Worm (Caenorhabditis elegans) whole organism, early embryonic: Measurements from ENCODE around the gene elt-2.

Source experiments
- B0310.2 ChIP-seq: sonication (generic microtip); optimal IDR thresholded peaks from 2 replicates; lab custom pipeline; 2016; ENCODE audit warnings: mild to moderate bottlenecking, missing genetic modification characterization, missing compliant biosample characterization
- F13C5.2 ChIP-seq: sonication (generic microtip); optimal IDR thresholded peaks from 2 replicates; lab custom pipeline; 2017; ENCODE audit warnings: mild to moderate bottlenecking, missing genetic modification characterization, inconsistent platforms, missing compliant biosample characterization
- aly-1 ChIP-seq: sonication (generic microtip); optimal IDR thresholded peaks from 2 replicates; lab custom pipeline; 2016; ENCODE audit warnings: missing genetic modification characterization, missing compliant biosample characterization
- ama-1 ChIP-seq: fragments of 150-350 bp; optimal IDR thresholded peaks from 2 replicates; lab custom pipeline; 2014
- ceh-13 ChIP-seq: fragments of 200-800 bp; sonication (Bioruptor generic); optimal IDR thresholded peaks from 2 replicates; lab custom pipeline; 2018; ENCODE audit warnings: mild to moderate bottlenecking, missing genetic modification characterization, missing compliant biosample characterization
- ceh-36 ChIP-seq: sonication (generic microtip); optimal IDR thresholded peaks from 2 replicates; lab custom pipeline; 2016; ENCODE audit warnings: missing genetic modification characterization, inconsistent platforms, missing compliant biosample characterization
- ets-7 ChIP-seq: sonication (generic microtip); optimal IDR thresholded peaks from 2 replicates; lab custom pipeline; 2016; ENCODE audit warnings: missing genotype, missing genetic modification characterization, missing compliant biosample characterization
- flt-1 ChIP-seq: fragments of 200-800 bp; sonication (Bioruptor generic); IDR thresholded peaks from 2 replicates; pipeline ENCODE4 v1.3.6; 2022; ENCODE audit warnings: missing genetic modification characterization, missing compliant biosample characterization
- hmbx-1 ChIP-seq: sonication (generic microtip); optimal IDR thresholded peaks from 2 replicates; lab custom pipeline; 2016; ENCODE audit warnings: mild to moderate bottlenecking, missing genetic modification characterization, missing compliant biosample characterization
- hmg-4 ChIP-seq: fragments of 200-800 bp; sonication (Bioruptor generic); optimal IDR thresholded peaks from 2 replicates; lab custom pipeline; 2018; ENCODE audit warnings: mild to moderate bottlenecking, missing genetic modification characterization, missing compliant biosample characterization
- hnd-1 ChIP-seq: sonication (generic microtip); optimal IDR thresholded peaks from 2 replicates; lab custom pipeline; 2016; ENCODE audit warnings: missing genetic modification characterization, missing compliant biosample characterization
- pes-1 ChIP-seq: fragments of 200-800 bp; sonication (Bioruptor generic); IDR thresholded peaks from 2 replicates; pipeline ENCODE4 v1.3.6; 2022; ENCODE audit warnings: missing genetic modification reagents, missing genetic modification characterization, missing compliant biosample characterization
- scrt-1 ChIP-seq: fragments of 200-800 bp; sonication (Bioruptor generic); IDR thresholded peaks from 2 replicates; pipeline ENCODE4 v1.3.6; 2022; ENCODE audit warnings: missing genetic modification characterization, missing compliant biosample characterization
- sea-1 ChIP-seq: fragments of 200-800 bp; sonication (Bioruptor generic); conservative IDR thresholded peaks from 2 replicates; pipeline ENCODE4 v1.3.6; 2022; ENCODE audit warnings: missing genetic modification characterization, missing compliant biosample characterization
- tbx-11 ChIP-seq: fragments of 200-800 bp; sonication (Bioruptor generic); IDR thresholded peaks from 2 replicates; pipeline ENCODE4 v1.3.6; 2022; ENCODE audit warnings: missing genetic modification characterization, missing compliant biosample characterization
- tbx-37 ChIP-seq: fragments of 200-800 bp; sonication (Bioruptor generic); conservative IDR thresholded peaks from 2 replicates; pipeline ENCODE4 v1.3.6; 2022; ENCODE audit warnings: missing genetic modification reagents, missing genetic modification characterization, missing compliant biosample characterization
- tra-4 ChIP-seq: sonication (generic microtip); optimal IDR thresholded peaks from 2 replicates; lab custom pipeline; 2017; ENCODE audit warnings: missing genetic modification characterization, missing compliant biosample characterization

The elt-2 gene

ce11 chrX:10480563-10481290 lies at the start of gene elt-2:
Gene elt-2, plus strand, starts transcription at chrX:10481240.
- TF ChIP-seq F13C5.2 (tag; lab: Kevin White, UChicago), result no peak
- TF ChIP-seq aly-1 (tag; lab: Kevin White, UChicago), result no peak
- TF ChIP-seq tbx-37 (GFP tag; lab: Robert Waterston, UW), result no peak
- TF ChIP-seq ama-1, result no peak
- no peak for TF ChIP-seq hnd-1 (tag; lab: Kevin White, UChicago)
- TF ChIP-seq flt-1 (GFP tag; lab: Robert Waterston, UW), result no peak
- TF ChIP-seq sea-1 (GFP tag; lab: Robert Waterston, UW), result no peak
- no peak for TF ChIP-seq hmbx-1 (tag; lab: Kevin White, UChicago)
- no peak for TF ChIP-seq ceh-13 (GFP tag; lab: Kevin White, UChicago)

ce11 chrX:10432786-10433185 lies 48.3 kb upstream of the elt-2 start:
- no peak for TF ChIP-seq pes-1 (GFP tag; lab: Robert Waterston, UW)
- no peak for TF ChIP-seq ets-7 (tag; lab: Kevin White, UChicago)
- TF ChIP-seq ama-1, result no peak
- TF ChIP-seq flt-1 (GFP tag; lab: Robert Waterston, UW), result no peak
- no peak for TF ChIP-seq tra-4

- TF ChIP-seq tra-4 (no peak), aly-1 (tag; lab: Kevin White, UChicago) (no peak), scrt-1 (no peak), flt-1 (GFP tag; lab: Robert Waterston, UW) (no peak), F13C5.2 (tag; lab: Kevin White, UChicago) (no peak), pes-1 (GFP tag; lab: Robert Waterston, UW) (no peak), hmbx-1 (tag; lab: Kevin White, UChicago) (no peak), tbx-11 (GFP tag; lab: Robert Waterston, UW) (no peak), B0310.2 (no peak), ceh-36 (tag; lab: Kevin White, UChicago) (no peak), tbx-37 (GFP tag; lab: Robert Waterston, UW) (no peak)
Observed at ce11 chrX:10433863-10434262, 47.2 kb upstream of the elt-2 start.

ce11 chrX:10435492-10435939 lies 45.5 kb upstream of the elt-2 start:
- TF ChIP-seq hmg-4 (GFP tag; lab: Kevin White, UChicago) (peak; percentile 92), ets-7 (tag; lab: Kevin White, UChicago) (peak; percentile 71), flt-1 (GFP tag; lab: Robert Waterston, UW) (peak; percentile 3; the same call in 1 of the 2 replicates), F13C5.2 (tag; lab: Kevin White, UChicago) (peak; percentile 58), sea-1 (GFP tag; lab: Robert Waterston, UW) (no peak)

ce11 chrX:10437421-10437820 lies 43.6 kb upstream of the elt-2 start:
- TF ChIP-seq tbx-37 (GFP tag; lab: Robert Waterston, UW), result no peak
- no peak for TF ChIP-seq flt-1 (GFP tag; lab: Robert Waterston, UW)
- no peak for TF ChIP-seq tra-4
- no peak for TF ChIP-seq F13C5.2 (tag; lab: Kevin White, UChicago)
- no peak for TF ChIP-seq sea-1 (GFP tag; lab: Robert Waterston, UW)
- TF ChIP-seq B0310.2, result no peak
- no peak for TF ChIP-seq tbx-11 (GFP tag; lab: Robert Waterston, UW)
- TF ChIP-seq scrt-1, result no peak
- no peak for TF ChIP-seq hmg-4 (GFP tag; lab: Kevin White, UChicago)
- no peak for TF ChIP-seq aly-1 (tag; lab: Kevin White, UChicago)
- TF ChIP-seq ceh-13 (GFP tag; lab: Kevin White, UChicago), result no peak
- no peak for TF ChIP-seq ama-1
- no peak for TF ChIP-seq pes-1 (GFP tag; lab: Robert Waterston, UW)
- TF ChIP-seq hmbx-1 (tag; lab: Kevin White, UChicago), result no peak
- no peak for TF ChIP-seq ceh-36 (tag; lab: Kevin White, UChicago)
- no peak for TF ChIP-seq ets-7 (tag; lab: Kevin White, UChicago)
- TF ChIP-seq hnd-1 (tag; lab: Kevin White, UChicago), result no peak

ce11 chrX:10440781-10441180 lies 40.3 kb upstream of the elt-2 start:
- no peak for TF ChIP-seq tbx-11 (GFP tag; lab: Robert Waterston, UW)
- no peak for TF ChIP-seq B0310.2
- TF ChIP-seq tbx-37 (GFP tag; lab: Robert Waterston, UW), result no peak
- no peak for TF ChIP-seq ets-7 (tag; lab: Kevin White, UChicago)
- TF ChIP-seq ceh-36 (tag; lab: Kevin White, UChicago), result no peak
- no peak for TF ChIP-seq scrt-1
- TF ChIP-seq sea-1 (GFP tag; lab: Robert Waterston, UW), result no peak
- no peak for TF ChIP-seq tra-4
- no peak for TF ChIP-seq F13C5.2 (tag; lab: Kevin White, UChicago)
- TF ChIP-seq aly-1 (tag; lab: Kevin White, UChicago), result no peak
- TF ChIP-seq hmg-4 (GFP tag; lab: Kevin White, UChicago), result no peak

ce11 chrX:10443836-10444235 lies 37.2 kb upstream of the elt-2 start, which contains the start of gene C39B10.3:
Gene C39B10.3, plus strand, starts transcription at chrX:10444136.
- TF ChIP-seq ceh-36 (tag; lab: Kevin White, UChicago) (no peak), B0310.2 (no peak), pes-1 (GFP tag; lab: Robert Waterston, UW) (no peak), hnd-1 (tag; lab: Kevin White, UChicago) (no peak), ceh-13 (GFP tag; lab: Kevin White, UChicago) (no peak), F13C5.2 (tag; lab: Kevin White, UChicago) (no peak), hmg-4 (GFP tag; lab: Kevin White, UChicago) (no peak)
